Comparison of ENCODE assay signal across 5 fruit fly cellular contexts in the genomic region with DNA sequence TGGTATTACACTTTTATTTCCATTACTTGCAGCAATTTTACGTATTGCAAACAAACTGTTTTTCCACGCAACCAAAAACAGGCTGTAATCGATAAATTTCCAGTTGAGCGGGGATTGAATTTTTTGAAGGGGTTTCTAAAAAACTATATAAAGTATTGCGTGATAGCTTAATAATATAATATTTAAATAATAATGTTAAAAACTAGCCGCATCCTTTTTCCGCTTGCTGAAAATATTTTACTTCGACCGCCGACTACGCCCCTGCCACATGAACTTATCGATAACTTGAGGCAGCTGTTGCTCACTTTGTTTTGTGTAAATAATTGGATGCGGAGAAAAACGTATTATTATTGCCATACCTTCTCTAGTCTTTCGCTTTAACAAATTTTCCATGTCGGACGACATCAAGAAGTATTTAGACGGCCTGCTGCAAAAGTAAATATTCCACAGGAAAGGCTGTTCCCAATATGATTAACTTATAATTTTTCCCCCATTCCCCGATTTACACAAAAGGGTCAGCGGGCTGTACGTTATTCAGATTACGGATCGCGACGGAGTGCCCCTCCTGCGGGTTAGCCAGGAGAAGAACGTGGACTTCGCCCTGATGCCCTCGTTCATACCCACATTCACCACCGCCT.
TF ChIP-seq lines count a peak whose summit lies in the region.

A gene (minus strand): TSS at position 87 of the 638 bp plus-strand sequence.
A gene (plus strand): TSS at position 289 of the 638 bp plus-strand sequence.

- peak; percentile 64 for TF ChIP-seq CTCF in whole organism, embryonic (GFP tag; optimal IDR thresholded peaks at IDR 0.05; lab: Kevin White, UChicago)

TF ChIP-seq in whole organism, adult, 20 proteins besides CTCF, POLR2A, EP300 and RAD21 (continues in another document):
- TF ChIP-seq CG11617 (GFP tag; optimal IDR thresholded peaks at IDR 0.05; lab: Kevin White, UChicago) (peak; percentile 96), kay (GFP tag; lab: Kevin White, UChicago; ENCODE audit: borderline replicate concordance) (peak; percentile 84), tj (GFP tag; optimal IDR thresholded peaks at IDR 0.05; lab: Kevin White, UChicago) (peak; percentile 84), Hr96 (GFP tag; optimal IDR thresholded peaks at IDR 0.05; lab: Kevin White, UChicago) (no peak), ovo (GFP tag; optimal IDR thresholded peaks at IDR 0.05; lab: Kevin White, UChicago) (peak; percentile 64), CG33017 (tag; optimal IDR thresholded peaks at IDR 0.05; lab: Kevin White, UChicago) (peak; percentile 98), Mnt (GFP tag; optimal IDR thresholded peaks at IDR 0.05; lab: Kevin White, UChicago) (peak; percentile 86), pad (GFP tag; optimal IDR thresholded peaks at IDR 0.05; lab: Kevin White, UChicago) (peak; percentile 90), CG7045 (GFP tag; optimal IDR thresholded peaks at IDR 0.05; lab: Kevin White, UChicago) (peak; percentile 97), toe (GFP tag; optimal IDR thresholded peaks at IDR 0.05; lab: Kevin White, UChicago) (peak; percentile 75), CG14711 (tag; optimal IDR thresholded peaks at IDR 0.05; lab: Kevin White, UChicago) (peak; percentile 98), CG1620 (GFP tag; optimal IDR thresholded peaks at IDR 0.05; lab: Kevin White, UChicago) (peak; percentile 81), cic (GFP tag; optimal IDR thresholded peaks at IDR 0.05; lab: Kevin White, UChicago) (peak; percentile 42), bab1 (GFP tag; optimal IDR thresholded peaks at IDR 0.05; lab: Kevin White, UChicago) (peak; percentile 97), Clk (GFP tag; optimal IDR thresholded peaks at IDR 0.05; lab: Kevin White, UChicago) (peak; percentile 94), Crg-1 (GFP tag; optimal IDR thresholded peaks at IDR 0.05; lab: Kevin White, UChicago) (peak; percentile 94)

TF ChIP-seq in whole organism, embryonic, 481 proteins besides CTCF, POLR2A, EP300 and RAD21 (continues in another document):
- TF ChIP-seq CG3163 (GFP tag; optimal IDR thresholded peaks at IDR 0.05; lab: Kevin White, UChicago) (peak; percentile 58), Dref (GFP tag; IDR thresholded peaks at IDR 0.05; lab: Robert Waterston, UW) (peak; percentile 74), ATbp (GFP tag; optimal IDR thresholded peaks at IDR 0.05; lab: Kevin White, UChicago) (peak; percentile 98), CG33557 (GFP tag; optimal IDR thresholded peaks at IDR 0.05; lab: Kevin White, UChicago) (peak; percentile 85), sisA (GFP tag; IDR thresholded peaks at IDR 0.05; lab: Robert Waterston, UW) (peak; percentile 98), ftz-f1 (GFP tag; optimal IDR thresholded peaks at IDR 0.05; lab: Kevin White, UChicago) (peak; percentile 66), jumu (GFP tag; optimal IDR thresholded peaks at IDR 0.05; lab: Kevin White, UChicago) (peak; percentile 69), CG13894 (tag; optimal IDR thresholded peaks at IDR 0.05; lab: Kevin White, UChicago) (peak; percentile 94), lilli (GFP tag; optimal IDR thresholded peaks at IDR 0.05; lab: Kevin White, UChicago) (peak; percentile 97), klu (GFP tag; IDR thresholded peaks at IDR 0.05; lab: Robert Waterston, UW) (peak; percentile 98), CG1647 (GFP tag; optimal IDR thresholded peaks at IDR 0.05; lab: Kevin White, UChicago) (peak; percentile 83), vfl (GFP tag; optimal IDR thresholded peaks at IDR 0.05; lab: Kevin White, UChicago) (peak; percentile 95), emc (GFP tag; optimal IDR thresholded peaks at IDR 0.05; lab: Kevin White, UChicago) (peak; percentile 52), Nf-YB (GFP tag; optimal IDR thresholded peaks at IDR 0.05; lab: Kevin White, UChicago) (peak; percentile 86), nerfin-1 (tag; optimal IDR thresholded peaks at IDR 0.05; lab: Kevin White, UChicago) (peak; percentile 93), dan (GFP tag; IDR thresholded peaks at IDR 0.05; lab: Robert Waterston, UW) (peak; percentile 97), CG18011 (GFP tag; optimal IDR thresholded peaks at IDR 0.05; lab: Kevin White, UChicago) (peak; percentile 93)

TF ChIP-seq in whole organism, prepupa, 60 proteins besides CTCF, POLR2A, EP300 and RAD21 (continues in another document):
- TF ChIP-seq vri (GFP tag; optimal IDR thresholded peaks at IDR 0.05; lab: Kevin White, UChicago) (peak; percentile 95), Hr38 (GFP tag; optimal IDR thresholded peaks at IDR 0.05; lab: Kevin White, UChicago) (peak; percentile 37), CG6163 (GFP tag; IDR thresholded peaks at IDR 0.05; lab: Robert Waterston, UW) (peak; percentile 100), CG7368 (GFP tag; optimal IDR thresholded peaks at IDR 0.05; lab: Kevin White, UChicago) (peak; percentile 98), CG8119 (GFP tag; IDR thresholded peaks at IDR 0.05; lab: Robert Waterston, UW) (peak; percentile 99), eg (GFP tag; IDR thresholded peaks at IDR 0.05; lab: Robert Waterston, UW) (peak; percentile 100), CG6792 (GFP tag; optimal IDR thresholded peaks at IDR 0.05; lab: Kevin White, UChicago) (peak; percentile 98), CG6808 (GFP tag; optimal IDR thresholded peaks at IDR 0.05; lab: Kevin White, UChicago) (peak; percentile 92), Ets96B (tag; optimal IDR thresholded peaks at IDR 0.05; lab: Kevin White, UChicago) (peak; percentile 99), CG3032 (tag; optimal IDR thresholded peaks at IDR 0.05; lab: Kevin White, UChicago) (peak; percentile 99), ss (GFP tag; optimal IDR thresholded peaks at IDR 0.05; lab: Kevin White, UChicago) (peak; percentile 87 to 93), acj6 (GFP tag; optimal IDR thresholded peaks at IDR 0.05; lab: Kevin White, UChicago) (peak; percentile 99), Sox14 (GFP tag; optimal IDR thresholded peaks at IDR 0.05; lab: Kevin White, UChicago) (peak; percentile 98), CG11294 (GFP tag; IDR thresholded peaks at IDR 0.05; lab: Robert Waterston, UW) (peak; percentile 99), Eip75B (GFP tag; optimal IDR thresholded peaks at IDR 0.05; lab: Kevin White, UChicago) (peak; percentile 94), esn (GFP tag; optimal IDR thresholded peaks at IDR 0.05; lab: Kevin White, UChicago) (peak; percentile 99), CG9139 (GFP tag; optimal IDR thresholded peaks at IDR 0.05; lab: Kevin White, UChicago) (peak; percentile 94)

TF ChIP-seq in whole organism, pupa, 21 proteins besides CTCF, POLR2A, EP300 and RAD21 (continues in another document):
- peak; percentile 99 for TF ChIP-seq CG8159 (tag; optimal IDR thresholded peaks at IDR 0.05; lab: Kevin White, UChicago)
- peak; percentile 99 for TF ChIP-seq CG12605 (GFP tag; IDR thresholded peaks at IDR 0.05; lab: Robert Waterston, UW)
- peak; percentile 99 for TF ChIP-seq Pif1B (GFP tag; optimal IDR thresholded peaks at IDR 0.05; lab: Kevin White, UChicago)
- peak; percentile 98 for TF ChIP-seq Pif1A (GFP tag; optimal IDR thresholded peaks at IDR 0.05; lab: Kevin White, UChicago)
- TF ChIP-seq rn (GFP tag; IDR thresholded peaks at IDR 0.05; lab: Robert Waterston, UW): peak; percentile 99
- TF ChIP-seq CG10348 (GFP tag; IDR thresholded peaks at IDR 0.05; lab: Robert Waterston, UW): peak; percentile 98
- peak; percentile 99 for TF ChIP-seq CG9948 (tag; optimal IDR thresholded peaks at IDR 0.05; lab: Kevin White, UChicago)
- TF ChIP-seq EcR (GFP tag; optimal IDR thresholded peaks at IDR 0.05; lab: Kevin White, UChicago): peak; percentile 41
- peak; percentile 96 for TF ChIP-seq D1 (tag; optimal IDR thresholded peaks at IDR 0.05; lab: Kevin White, UChicago)
- peak; percentile 95 for TF ChIP-seq gl (tag; optimal IDR thresholded peaks at IDR 0.05; lab: Kevin White, UChicago)
- TF ChIP-seq CG4496 (GFP tag; IDR thresholded peaks at IDR 0.05; lab: Robert Waterston, UW): peak; percentile 100
- TF ChIP-seq CG17806 (tag; optimal IDR thresholded peaks at IDR 0.05; lab: Kevin White, UChicago): peak; percentile 99
- TF ChIP-seq CG14655 (GFP tag; optimal IDR thresholded peaks at IDR 0.05; lab: Kevin White, UChicago): peak; percentile 99
- TF ChIP-seq Snoo (tag; optimal IDR thresholded peaks at IDR 0.05; lab: Kevin White, UChicago): peak; percentile 99
- peak; percentile 100 for TF ChIP-seq fd96Ca (GFP tag; IDR thresholded peaks at IDR 0.05; lab: Robert Waterston, UW)
- peak; percentile 99 for TF ChIP-seq CG8301 (tag; optimal IDR thresholded peaks at IDR 0.05; lab: Kevin White, UChicago)
- no peak for TF ChIP-seq CG13204 (GFP tag; optimal IDR thresholded peaks at IDR 0.05; lab: Kevin White, UChicago)
- TF ChIP-seq CG34367 (tag; optimal IDR thresholded peaks at IDR 0.05; lab: Kevin White, UChicago): peak; percentile 98
- peak; percentile 99 for TF ChIP-seq CG32121 (GFP tag; IDR thresholded peaks at IDR 0.05; lab: Robert Waterston, UW)

TF ChIP-seq in whole organism, wandering third instar larva, 38 proteins besides CTCF, POLR2A, EP300 and RAD21 (continues in another document):
- peak; percentile 93 for TF ChIP-seq GATAd (GFP tag; optimal IDR thresholded peaks at IDR 0.05; lab: Kevin White, UChicago)
- peak; percentile 93 for TF ChIP-seq sv (GFP tag; optimal IDR thresholded peaks at IDR 0.05; lab: Kevin White, UChicago)
- TF ChIP-seq CG9705 (GFP tag; optimal IDR thresholded peaks at IDR 0.05; lab: Kevin White, UChicago): peak; percentile 77
- TF ChIP-seq lola (GFP tag; optimal IDR thresholded peaks at IDR 0.05; lab: Kevin White, UChicago): no peak
- peak; percentile 95 for TF ChIP-seq fru (GFP tag; optimal IDR thresholded peaks at IDR 0.05; lab: Kevin White, UChicago)
- peak; percentile 96 for TF ChIP-seq Hnf4 (GFP tag; optimal IDR thresholded peaks at IDR 0.05; lab: Kevin White, UChicago)
- peak; percentile 97 for TF ChIP-seq br (GFP tag; optimal IDR thresholded peaks at IDR 0.05; lab: Kevin White, UChicago)
- peak; percentile 73 for TF ChIP-seq jim (GFP tag; optimal IDR thresholded peaks at IDR 0.05; lab: Kevin White, UChicago)
- no peak for TF ChIP-seq N (GFP tag; optimal IDR thresholded peaks at IDR 0.05; lab: Kevin White, UChicago)
- peak; percentile 83 for TF ChIP-seq woc (GFP tag; optimal IDR thresholded peaks at IDR 0.05; lab: Kevin White, UChicago)
- TF ChIP-seq Dfd (GFP tag; optimal IDR thresholded peaks at IDR 0.05; lab: Kevin White, UChicago): peak; percentile 85
- peak; percentile 94 for TF ChIP-seq sage (GFP tag; optimal IDR thresholded peaks at IDR 0.05; lab: Kevin White, UChicago)
- TF ChIP-seq dsf (GFP tag; optimal IDR thresholded peaks at IDR 0.05; lab: Kevin White, UChicago; ENCODE audit: borderline replicate concordance): peak; percentile 94
- TF ChIP-seq pan (optimal IDR thresholded peaks at IDR 0.05; lab: Kevin White, UChicago): no peak
- TF ChIP-seq Mio (GFP tag; optimal IDR thresholded peaks at IDR 0.05; lab: Kevin White, UChicago): peak; percentile 83
- peak; percentile 97 for TF ChIP-seq Sp1 (GFP tag; optimal IDR thresholded peaks at IDR 0.05; lab: Kevin White, UChicago)
- no peak for TF ChIP-seq usp (GFP tag; optimal IDR thresholded peaks at IDR 0.05; lab: Kevin White, UChicago)
- no peak for TF ChIP-seq Abd-B (GFP tag; optimal IDR thresholded peaks at IDR 0.05; lab: Kevin White, UChicago)
- peak; percentile 98 for TF ChIP-seq psq (GFP tag; optimal IDR thresholded peaks at IDR 0.05; lab: Kevin White, UChicago)
- TF ChIP-seq tai (GFP tag; optimal IDR thresholded peaks at IDR 0.05; lab: Kevin White, UChicago): no peak
- TF ChIP-seq Hr78 (GFP tag; optimal IDR thresholded peaks at IDR 0.05; lab: Kevin White, UChicago): no peak
